Worm (Caenorhabditis elegans): Measurements from ENCODE around the gene T21B4.15.

T21B4.15 gene

DNA sequence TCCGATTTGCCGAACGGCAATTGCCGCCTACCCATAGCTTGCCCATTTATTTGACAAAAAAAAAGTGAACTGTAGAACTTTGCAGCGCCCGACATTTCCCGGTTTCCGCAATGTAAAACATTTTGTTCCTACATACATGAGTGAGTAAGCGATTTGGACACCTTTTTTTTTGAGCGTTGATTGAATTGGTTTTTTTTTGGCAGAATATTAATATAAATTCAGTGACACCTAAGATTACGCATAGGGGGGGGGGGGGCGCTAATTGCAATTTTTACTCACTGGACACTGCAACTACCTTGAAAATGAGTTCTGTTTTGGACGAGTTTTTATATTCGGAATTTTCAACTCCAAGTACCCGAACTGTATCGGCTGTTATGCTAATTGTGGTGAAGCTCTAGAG lies 35.5 kb downstream of the T21B4.15 start, which contains the start of gene srx-118:
Gene srx-118, plus strand, starts transcription at position 301 of the 400 bp plus-strand sequence.
- TF ChIP-seq nhr-42 (GFP tag; IDR thresholded peaks at IDR 0.05) (no peak), dmd-6 (GFP tag; IDR thresholded peaks at IDR 0.05) (no peak), ceh-20 (GFP tag; IDR thresholded peaks at IDR 0.05) (no peak), snpc-4 (tag; optimal IDR thresholded peaks at IDR 0.05) (no peak), ceh-28 (tag; optimal IDR thresholded peaks at IDR 0.05) (no peak)

DNA sequence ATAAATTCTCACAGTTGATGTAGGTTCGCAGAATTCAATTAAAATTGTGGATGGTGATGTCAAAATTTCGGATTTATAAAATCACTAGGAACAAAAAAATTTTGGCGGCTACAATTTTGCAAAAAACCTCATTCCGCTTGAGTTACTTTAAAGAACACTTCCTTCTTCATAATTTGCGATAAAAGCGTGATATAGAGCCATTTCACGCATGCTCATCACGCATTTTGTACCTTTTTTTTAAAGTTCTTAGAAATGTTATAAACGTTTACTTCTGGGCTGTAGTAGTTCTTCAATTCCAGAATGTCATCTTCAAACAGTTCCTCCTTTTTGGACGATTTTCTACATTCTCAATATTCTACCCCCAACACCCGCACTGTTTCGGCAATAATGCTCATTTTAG lies 37.9 kb downstream of the T21B4.15 start, which contains the start of gene srx-119:
Gene srx-119, plus strand, starts transcription at position 301 of the 400 bp plus-strand sequence.
- TF ChIP-seq mxl-3 (GFP tag; optimal IDR thresholded peaks at IDR 0.05) = no peak
- no peak for TF ChIP-seq zag-1 (tag; optimal IDR thresholded peaks at IDR 0.05)
- no peak for TF ChIP-seq unc-130 (GFP tag; optimal IDR thresholded peaks at IDR 0.05)
- no peak for TF ChIP-seq mdl-1 (tag; optimal IDR thresholded peaks at IDR 0.05)
- no peak for TF ChIP-seq snpc-4 (tag; optimal IDR thresholded peaks at IDR 0.05)
- no peak for TF ChIP-seq daf-8 (GFP tag; IDR thresholded peaks at IDR 0.05)
- no peak for TF ChIP-seq cey-2 (tag; optimal IDR thresholded peaks at IDR 0.05; ENCODE audit: borderline replicate concordance, insufficient read depth)
- TF ChIP-seq egl-27 (tag; optimal IDR thresholded peaks at IDR 0.05) = no peak
- no peak for TF ChIP-seq snpc-1.2 (GFP tag; IDR thresholded peaks at IDR 0.05)
- TF ChIP-seq zip-2 (tag; optimal IDR thresholded peaks at IDR 0.05) = no peak
- TF ChIP-seq arid-1 (GFP tag; conservative IDR thresholded peaks at IDR 0.05) = no peak

DNA sequence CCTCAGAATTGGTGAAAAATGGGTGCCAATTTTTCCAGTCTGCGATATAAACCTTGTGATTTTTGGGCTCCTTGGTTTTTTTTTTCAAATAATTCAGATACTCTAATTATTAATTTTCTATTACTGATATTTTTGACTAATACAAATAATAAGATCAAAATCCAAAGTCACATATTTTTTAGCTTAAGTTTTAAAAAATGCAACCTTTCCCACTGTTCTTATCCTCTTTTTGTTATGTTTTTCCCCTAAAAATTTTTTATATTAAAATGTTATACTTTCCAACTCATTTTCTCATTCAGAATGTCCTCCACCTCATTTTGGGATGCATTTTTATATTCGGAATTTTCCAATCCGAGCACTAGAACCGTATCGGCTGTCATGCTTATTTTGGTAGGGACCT lies 41.0 kb downstream of the T21B4.15 start, which contains the start of gene srx-120:
Gene srx-120, plus strand, starts transcription at position 301 of the 400 bp plus-strand sequence.
- no peak for TF ChIP-seq tag-97 (GFP tag; IDR thresholded peaks at IDR 0.05)
- no peak for TF ChIP-seq jun-1 (tag; optimal IDR thresholded peaks at IDR 0.05)
- TF ChIP-seq hmg-1.1 (GFP tag; IDR thresholded peaks at IDR 0.05) = no peak
- no peak for TF ChIP-seq hlh-11 (tag; optimal IDR thresholded peaks at IDR 0.05)
- TF ChIP-seq F37D6.2 (tag; optimal IDR thresholded peaks at IDR 0.05) = no peak
- TF ChIP-seq daf-16 (GFP tag; optimal IDR thresholded peaks at IDR 0.05) = no peak
- TF ChIP-seq daf-16 (tag; optimal IDR thresholded peaks at IDR 0.05) = no peak
- no peak for TF ChIP-seq egl-27 (tag; optimal IDR thresholded peaks at IDR 0.05)
- TF ChIP-seq mdl-1 (tag; optimal IDR thresholded peaks at IDR 0.05) = no peak
- no peak for TF ChIP-seq T20F7.1 (GFP tag; optimal IDR thresholded peaks at IDR 0.05)
- TF ChIP-seq daf-8 (GFP tag; IDR thresholded peaks at IDR 0.05) = no peak
- TF ChIP-seq nhr-11 (tag; optimal IDR thresholded peaks at IDR 0.05) = no peak
- TF ChIP-seq skn-1 (tag; optimal IDR thresholded peaks at IDR 0.05) = no peak
- TF ChIP-seq daf-19 (GFP tag; conservative IDR thresholded peaks at IDR 0.05) = no peak
- TF ChIP-seq ceh-62 (tag; optimal IDR thresholded peaks at IDR 0.05) = no peak
- no peak for TF ChIP-seq cey-2 (tag; optimal IDR thresholded peaks at IDR 0.05; ENCODE audit: borderline replicate concordance, insufficient read depth)

ce11 chrII:12535297-12535803 lies 45.3 kb downstream of the T21B4.15 start, which contains the start of gene nimk-1:
TSS of gene nimk-1 (plus strand) at chrII:12535753.
- TF ChIP-seq Y48G9A.11 (GFP tag; IDR thresholded peaks at IDR 0.05) (no peak), ZK546.5 (tag; optimal IDR thresholded peaks at IDR 0.05) (no peak), dmd-6 (GFP tag; IDR thresholded peaks at IDR 0.05) (no peak), lin-15B (tag; optimal IDR thresholded peaks at IDR 0.05) (no peak), zfp-2 (tag; optimal IDR thresholded peaks at IDR 0.05) (no peak), ceh-28 (tag; optimal IDR thresholded peaks at IDR 0.05) (no peak), ceh-62 (tag; optimal IDR thresholded peaks at IDR 0.05) (no peak), nhr-10 (tag; optimal IDR thresholded peaks at IDR 0.05) (no peak), ceh-32 (tag; optimal IDR thresholded peaks at IDR 0.05; ENCODE audit: poor library complexity) (no peak), lin-13 (GFP tag; optimal IDR thresholded peaks at IDR 0.05) (no peak), jun-1 (tag; optimal IDR thresholded peaks at IDR 0.05) (no peak), snpc-1.2 (GFP tag; IDR thresholded peaks at IDR 0.05) (no peak), mxl-3 (GFP tag; optimal IDR thresholded peaks at IDR 0.05) (no peak), unc-130 (GFP tag; optimal IDR thresholded peaks at IDR 0.05) (no peak)
